Worm (Caenorhabditis elegans) whole organism, late embryonic: ENCODE results near the gene F31E9.6.

Experiments used
- C38D4.7 ChIP-seq: fragments of 200-800 bp; sonication (Bioruptor generic); optimal IDR thresholded peaks from 2 replicates; lab custom pipeline; 2018; ENCODE audit warnings: mild to moderate bottlenecking, missing genetic modification characterization, moderate library complexity, missing compliant biosample characterization
- ama-1 ChIP-seq: fragments of 150-350 bp; optimal IDR thresholded peaks from 2 replicates; lab custom pipeline; 2014
- elt-2 ChIP-seq: sonication (generic microtip); optimal IDR thresholded peaks from 2 replicates; lab custom pipeline; 2016; ENCODE audit warnings: missing genetic modification reagents, missing genetic modification characterization, missing compliant biosample characterization
- lin-11 ChIP-seq: fragments of 200-800 bp; sonication (Bioruptor generic); optimal IDR thresholded peaks from 2 replicates; lab custom pipeline; 2018; ENCODE audit warnings: mild to moderate bottlenecking, missing genetic modification characterization, missing compliant biosample characterization
- nhr-11 ChIP-seq: fragments of 150-350 bp; optimal IDR thresholded peaks from 2 replicates; lab custom pipeline; 2014; ENCODE audit warnings: missing biosample characterization, missing genetic modification characterization
- syd-9 ChIP-seq: sonication (generic microtip); optimal IDR thresholded peaks from 2 replicates; lab custom pipeline; 2016; ENCODE audit warnings: mild to moderate bottlenecking, missing genetic modification characterization, moderate library complexity, missing compliant biosample characterization

ce11 chrV:17328497-17328896 is 13.5 kb upstream of the F31E9.6 start, which contains the start of gene srg-44:
- no peak for TF ChIP-seq ama-1 (lab: Kevin White, UChicago)
- no peak for TF ChIP-seq nhr-11 (tag; lab: Kevin White, UChicago)
- no peak for TF ChIP-seq elt-2
- TF ChIP-seq lin-11 (tag; lab: Kevin White, UChicago): no peak
- no peak for TF ChIP-seq syd-9 (tag; lab: Kevin White, UChicago)
- no peak for TF ChIP-seq C38D4.7 (GFP tag; lab: Kevin White, UChicago)
